Worm (Caenorhabditis elegans) whole organism, L1 larva: ENCODE results near the gene ZK1128.1.

Experiments
- C04F5.9 ChIP-seq: sonication (generic microtip); optimal IDR thresholded peaks from 2 replicates; lab custom pipeline; 2016; ENCODE audit warnings: missing genetic modification characterization, missing compliant biosample characterization
- C16A3.4 ChIP-seq: fragments of 150-350 bp; optimal IDR thresholded peaks from 2 replicates; lab custom pipeline; 2014; ENCODE audit warnings: missing biosample characterization, missing genetic modification characterization
- C34B4.2 ChIP-seq: sonication (generic microtip); optimal IDR thresholded peaks from 2 replicates; lab custom pipeline; 2017; ENCODE audit warnings: mild to moderate bottlenecking, missing genetic modification characterization, missing compliant biosample characterization
- F16B12.6 ChIP-seq: fragments of 150-350 bp; optimal IDR thresholded peaks from 2 replicates; lab custom pipeline; 2014; ENCODE audit warnings: missing biosample characterization, missing genetic modification characterization
- Y116A8C.19 ChIP-seq: sonication (generic microtip); optimal IDR thresholded peaks from 2 replicates; lab custom pipeline; 2016; ENCODE audit warnings: missing compliant biosample characterization, missing genetic modification characterization, borderline replicate concordance
- aha-1 ChIP-seq: fragments of 150-350 bp; optimal IDR thresholded peaks from 2 replicates; lab custom pipeline; 2014; ENCODE audit warnings: missing biosample characterization, missing genetic modification characterization
- aly-2 ChIP-seq: fragments of 150-350 bp; optimal IDR thresholded peaks from 2 replicates; lab custom pipeline; 2014; ENCODE audit warnings: missing biosample characterization, missing genetic modification characterization
- ceh-8 ChIP-seq: fragments of 200-800 bp; sonication (Bioruptor generic); optimal IDR thresholded peaks from 2 replicates; lab custom pipeline; 2018; ENCODE audit warnings: mild to moderate bottlenecking, missing genetic modification characterization, moderate library complexity, missing compliant biosample characterization
- ceh-88 ChIP-seq: fragments of 200-800 bp; sonication (Bioruptor generic); IDR thresholded peaks from 2 replicates; pipeline ENCODE4 v1.3.6; 2022; ENCODE audit warnings: missing genetic modification characterization, missing compliant biosample characterization
- efl-1 ChIP-seq, 4 experiments: fragments of 150-350 bp; optimal IDR thresholded peaks in 3 of 4; peaks in 1 of 4; 1 replicate in 1 of 4; 2 replicates in 3 of 4; lab custom pipeline; 2014; ENCODE audit warnings: missing biosample characterization in 2 of 4, missing genetic modification characterization in 2 of 4, missing genetic modification reagents in 2 of 4
- elt-2 ChIP-seq: sonication (generic microtip); optimal IDR thresholded peaks from 2 replicates; lab custom pipeline; 2016; ENCODE audit warnings: missing genetic modification characterization, mild to moderate bottlenecking, inconsistent platforms, missing compliant biosample characterization, missing genetic modification reagents
- elt-3 ChIP-seq, 6 experiments: fragments of 150-350 bp in 1 of 6; sonication (generic microtip); optimal IDR thresholded peaks; 2 replicates each; lab custom pipeline; 2017 to 2018; ENCODE audit warnings: missing biosample characterization in 6 of 6, missing genetic modification characterization in 6 of 6, inconsistent platforms in 1 of 6
- fkh-10 ChIP-seq: sonication (generic microtip); optimal IDR thresholded peaks from 2 replicates; lab custom pipeline; 2017; ENCODE audit warnings: missing biosample characterization, missing genetic modification reagents, missing genetic modification characterization
- fkh-4 ChIP-seq: sonication (generic microtip); optimal IDR thresholded peaks from 2 replicates; lab custom pipeline; 2016; ENCODE audit warnings: missing compliant biosample characterization, missing genetic modification characterization, borderline replicate concordance
- grh-1 ChIP-seq: fragments of 200-800 bp; sonication (Bioruptor generic); IDR thresholded peaks from 2 replicates; pipeline ENCODE4 v1.3.6; 2022; ENCODE audit warnings: missing genetic modification reagents, missing genetic modification characterization, missing compliant biosample characterization
- hlh-17 ChIP-seq: fragments of 200-800 bp; sonication (Bioruptor generic); optimal IDR thresholded peaks from 2 replicates; lab custom pipeline; 2018; ENCODE audit warnings: missing genetic modification characterization, mild to moderate bottlenecking, missing compliant biosample characterization, moderate library complexity, borderline replicate concordance
- irx-1 ChIP-seq: sonication (generic microtip); optimal IDR thresholded peaks from 2 replicates; lab custom pipeline; 2016; ENCODE audit warnings: missing genetic modification characterization, missing compliant biosample characterization
- isw-1 ChIP-seq: fragments of 200-800 bp; sonication (Bioruptor generic); IDR thresholded peaks from 2 replicates; pipeline ENCODE4 v1.3.6; 2022; ENCODE audit warnings: missing genetic modification characterization, missing compliant biosample characterization
- lin-13 ChIP-seq: fragments of 150-350 bp; optimal IDR thresholded peaks from 2 replicates; lab custom pipeline; 2014; ENCODE audit warnings: missing biosample characterization, missing genetic modification reagents, missing genetic modification characterization
- lin-14 ChIP-seq: fragments of 200-800 bp; sonication (Bioruptor generic); optimal IDR thresholded peaks from 2 replicates; lab custom pipeline; 2018; ENCODE audit warnings: mild to moderate bottlenecking, missing genetic modification characterization, moderate library complexity, missing compliant biosample characterization
- lin-35 ChIP-seq, 2 experiments: fragments of 150-350 bp; optimal IDR thresholded peaks; 2 replicates each; lab custom pipeline; 2014; ENCODE audit warnings: missing biosample characterization in 2 of 2, missing genetic modification characterization in 2 of 2, missing genetic modification reagents in 2 of 2
- lir-3 ChIP-seq: sonication (generic microtip); optimal IDR thresholded peaks from 2 replicates; lab custom pipeline; 2016; ENCODE audit warnings: mild to moderate bottlenecking, missing genetic modification characterization, moderate library complexity, missing compliant biosample characterization; ENCODE audit not compliant: poor library complexity
- lsy-2 ChIP-seq, 2 experiments: fragments of 150-350 bp; optimal IDR thresholded peaks; 2 replicates each; lab custom pipeline; 2014; ENCODE audit warnings: missing biosample characterization in 2 of 2, missing genetic modification characterization in 2 of 2
- mab-9 ChIP-seq: fragments of 200-800 bp; sonication (Bioruptor generic); IDR thresholded peaks from 2 replicates; pipeline ENCODE4 v1.3.6; 2022; ENCODE audit warnings: missing genetic modification reagents, missing genetic modification characterization, missing compliant biosample characterization
- nhr-11 ChIP-seq: fragments of 150-350 bp; optimal IDR thresholded peaks from 2 replicates; lab custom pipeline; 2014; ENCODE audit warnings: missing biosample characterization, missing genetic modification characterization
- nhr-20 ChIP-seq: sonication (generic microtip); optimal IDR thresholded peaks from 2 replicates; lab custom pipeline; 2016; ENCODE audit warnings: mild to moderate bottlenecking, missing genetic modification characterization, missing compliant biosample characterization
- nhr-237 ChIP-seq: fragments of 150-350 bp; optimal IDR thresholded peaks from 2 replicates; lab custom pipeline; 2014; ENCODE audit warnings: missing biosample characterization, missing genetic modification characterization
- nhr-28 ChIP-seq: fragments of 150-350 bp; optimal IDR thresholded peaks from 2 replicates; lab custom pipeline; 2014; ENCODE audit warnings: missing biosample characterization, missing genetic modification characterization
- nhr-85 ChIP-seq: sonication (generic microtip); peaks from one replicate; lab custom pipeline; 2016; ENCODE audit warnings: missing genetic modification characterization, inconsistent platforms, missing compliant biosample characterization
- pax-3 ChIP-seq: fragments of 200-800 bp; sonication (Bioruptor generic); optimal IDR thresholded peaks from 2 replicates; lab custom pipeline; 2018; ENCODE audit warnings: mild to moderate bottlenecking, missing genetic modification characterization, moderate library complexity, missing compliant biosample characterization
- skn-1 ChIP-seq: fragments of 150-350 bp; optimal IDR thresholded peaks from 2 replicates; lab custom pipeline; 2014; ENCODE audit warnings: missing biosample characterization, missing genetic modification characterization
- snpc-4 ChIP-seq: fragments of 150-350 bp; optimal IDR thresholded peaks from 2 replicates; lab custom pipeline; 2014; ENCODE audit warnings: missing biosample characterization, missing genetic modification characterization
- sox-4 ChIP-seq: sonication (generic microtip); optimal IDR thresholded peaks from 2 replicates; lab custom pipeline; 2016; ENCODE audit warnings: missing genetic modification characterization, missing compliant biosample characterization
- sup-37 ChIP-seq: fragments of 200-800 bp; sonication (Bioruptor generic); optimal IDR thresholded peaks from 2 replicates; lab custom pipeline; 2018; ENCODE audit warnings: mild to moderate bottlenecking, missing genetic modification characterization, missing compliant biosample characterization
- swsn-7 ChIP-seq: sonication (generic microtip); optimal IDR thresholded peaks from 2 replicates; lab custom pipeline; 2016; ENCODE audit warnings: missing genetic modification characterization, missing compliant biosample characterization
- tlp-1 ChIP-seq: fragments of 150-350 bp; optimal IDR thresholded peaks from 2 replicates; lab custom pipeline; 2014; ENCODE audit warnings: missing biosample characterization, missing genetic modification characterization
- unc-130 ChIP-seq: fragments of 150-350 bp; optimal IDR thresholded peaks from 2 replicates; lab custom pipeline; 2017; ENCODE audit warnings: missing biosample characterization, missing genetic modification characterization, inconsistent platforms
- unc-86 ChIP-seq: sonication (generic microtip); optimal IDR thresholded peaks from 2 replicates; lab custom pipeline; 2016; ENCODE audit warnings: missing genetic modification characterization, missing compliant biosample characterization
- xbp-1 ChIP-seq: sonication (generic microtip); optimal IDR thresholded peaks from 2 replicates; lab custom pipeline; 2016; ENCODE audit warnings: missing genetic modification characterization, missing compliant biosample characterization

ZK1128.1 gene

DNA sequence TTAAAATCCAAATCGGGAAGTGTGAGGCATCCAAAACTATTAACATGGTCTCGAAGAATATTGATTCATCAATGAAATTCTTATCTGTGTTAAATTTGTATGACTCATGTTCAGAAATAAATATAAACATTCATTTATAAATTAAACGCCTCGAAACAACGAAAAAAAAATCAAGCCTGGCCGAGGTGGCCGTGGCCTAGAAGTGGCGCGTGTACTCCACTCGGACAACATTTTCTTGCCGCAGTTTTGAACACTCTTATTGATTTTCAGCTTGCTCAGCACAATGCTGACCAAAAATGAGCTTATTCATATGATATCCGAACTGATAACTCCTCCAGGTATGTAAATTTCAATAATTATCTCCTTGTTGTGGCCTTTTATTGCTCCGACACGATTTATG, 50.4 kb downstream of the ZK1128.1 start, which contains the start of gene ekl-6 (continued):
- TF ChIP-seq nhr-237 (tag; lab: Kevin White, UChicago) (no peak), nhr-28 (tag; lab: Kevin White, UChicago) (no peak), fkh-10 (GFP tag; lab: Kevin White, UChicago) (no peak), grh-1 (0 out of 2 replicates have a peak, but pooled peaks have one; percentile 44), lin-14 (GFP tag; lab: Kevin White, UChicago) (no peak), sox-4 (peak; percentile 82), sup-37 (GFP tag; lab: Kevin White, UChicago) (peak; percentile 36), pax-3 (peak; percentile 77), xbp-1 (peak; percentile 76), nhr-11 (no peak), ceh-8 (GFP tag; lab: Kevin White, UChicago) (peak; percentile 30), elt-3 (tag; optimal IDR thresholded peaks at IDR 0.05; lab: Kevin White, UChicago) (no peak), hlh-17 (GFP tag; lab: Kevin White, UChicago) (no peak), ceh-88 (GFP tag; lab: Robert Waterston, UW) (no peak), isw-1 (GFP tag; lab: Robert Waterston, UW) (peak; percentile 23), C34B4.2 (tag; lab: Kevin White, UChicago) (no peak), C16A3.4 (tag; lab: Kevin White, UChicago) (peak; percentile 1), Y116A8C.19 (peak; percentile 48), aha-1 (tag; lab: Kevin White, UChicago) (no peak), snpc-4 (tag; lab: Kevin White, UChicago) (peak; percentile 32), lsy-2 (tag; optimal IDR thresholded peaks at IDR 0.05; lab: Kevin White, UChicago) (peak in 1 of 2 experiments; percentile 71), elt-2 (tag; lab: Kevin White, UChicago) (peak; percentile 37), C04F5.9 (tag; lab: Kevin White, UChicago) (peak; percentile 81), nhr-85 (tag; lab: Kevin White, UChicago) (peak; percentile 92), nhr-20 (peak; percentile 75), efl-1 (optimal IDR thresholded peaks at IDR 0.05; lab: Kevin White, UChicago) (peak; percentile 44 to 67), efl-1 (GFP tag; optimal IDR thresholded peaks at IDR 0.05 in 1 of 2; lab: Kevin White, UChicago) (peak; percentile 56 to 93), aly-2 (no peak), tlp-1 (tag; lab: Kevin White, UChicago) (no peak), fkh-4 (tag; lab: Kevin White, UChicago) (peak; percentile 87), lin-35 (GFP tag; optimal IDR thresholded peaks at IDR 0.05; lab: Kevin White, UChicago) (peak; percentile 39 to 41), unc-130 (no peak), lir-3 (tag; lab: Kevin White, UChicago) (peak; percentile 92), lin-13 (GFP tag; lab: Kevin White, UChicago) (peak; percentile 25), F16B12.6 (tag; lab: Kevin White, UChicago) (peak; percentile 14), skn-1 (tag; lab: Kevin White, UChicago) (peak; percentile 13), irx-1 (peak; percentile 90), swsn-7 (tag; lab: Kevin White, UChicago) (peak; percentile 69), unc-86 (tag; lab: Kevin White, UChicago) (peak; percentile 60), mab-9 (GFP tag; lab: Robert Waterston, UW) (no peak)
- TF ChIP-seq, all 84 proteins: peak for 39
